Worm (Caenorhabditis elegans): Measurements from ENCODE around the gene srx-43.

DNA sequence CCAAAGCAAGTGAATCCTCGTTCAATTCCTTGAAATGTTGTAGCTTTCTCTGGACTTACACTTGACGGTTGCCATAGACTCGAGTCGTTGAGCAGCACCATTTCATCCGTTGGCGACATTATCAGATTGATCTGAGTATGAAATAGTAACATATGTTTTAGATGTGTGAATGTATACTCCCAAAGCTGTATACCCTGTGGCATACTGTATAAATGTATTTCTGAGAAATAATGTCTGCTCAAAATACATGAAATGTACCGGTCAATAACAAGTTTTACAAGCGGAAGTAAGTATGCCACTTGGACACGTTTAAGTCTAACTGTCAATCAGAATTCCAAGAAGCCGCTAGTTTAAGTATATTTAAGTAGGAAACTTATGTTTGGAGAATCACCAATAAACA is 8.2 kb upstream of the srx-43 start, which contains the start of gene str-233:
- TF ChIP-seq ceh-6 (GFP tag; optimal IDR thresholded peaks at IDR 0.05) (no peak), dmd-4 (tag; optimal IDR thresholded peaks at IDR 0.05; ENCODE audit: borderline replicate concordance) (no peak), ztf-16 (tag; optimal IDR thresholded peaks at IDR 0.05) (no peak), fkh-10 (GFP tag; optimal IDR thresholded peaks at IDR 0.05) (no peak), ceh-9 (tag; optimal IDR thresholded peaks at IDR 0.05) (no peak)
